Worm (Caenorhabditis elegans) whole organism, L1 larva: ENCODE results near the gene kin-24.

Experiments
- C04F5.9 ChIP-seq: sonication (generic microtip); optimal IDR thresholded peaks from 2 replicates; lab custom pipeline; 2016; ENCODE audit warnings: missing genetic modification characterization, missing compliant biosample characterization
- F16B12.6 ChIP-seq: fragments of 150-350 bp; optimal IDR thresholded peaks from 2 replicates; lab custom pipeline; 2014; ENCODE audit warnings: missing biosample characterization, missing genetic modification characterization
- aha-1 ChIP-seq: fragments of 150-350 bp; optimal IDR thresholded peaks from 2 replicates; lab custom pipeline; 2014; ENCODE audit warnings: missing biosample characterization, missing genetic modification characterization
- aly-2 ChIP-seq: fragments of 150-350 bp; optimal IDR thresholded peaks from 2 replicates; lab custom pipeline; 2014; ENCODE audit warnings: missing biosample characterization, missing genetic modification characterization
- ceh-63 ChIP-seq: fragments of 200-800 bp; sonication (Bioruptor generic); optimal IDR thresholded peaks from 2 replicates; lab custom pipeline; 2018; ENCODE audit warnings: mild to moderate bottlenecking, missing genetic modification characterization, missing compliant biosample characterization
- ceh-8 ChIP-seq: fragments of 200-800 bp; sonication (Bioruptor generic); optimal IDR thresholded peaks from 2 replicates; lab custom pipeline; 2018; ENCODE audit warnings: mild to moderate bottlenecking, missing genetic modification characterization, moderate library complexity, missing compliant biosample characterization
- ceh-88 ChIP-seq: fragments of 200-800 bp; sonication (Bioruptor generic); IDR thresholded peaks from 2 replicates; pipeline ENCODE4 v1.3.6; 2022; ENCODE audit warnings: missing genetic modification characterization, missing compliant biosample characterization
- ceh-90 ChIP-seq: sonication (generic microtip); optimal IDR thresholded peaks from 2 replicates; lab custom pipeline; 2016; ENCODE audit warnings: missing genetic modification characterization, missing compliant biosample characterization
- ces-1 ChIP-seq: fragments of 150-350 bp; optimal IDR thresholded peaks from 2 replicates; lab custom pipeline; 2014; ENCODE audit warnings: missing biosample characterization, missing genetic modification reagents, missing genetic modification characterization
- dpl-1 ChIP-seq, 3 experiments: fragments of 150-350 bp in 2 of 3; sonication (generic microtip) in 1 of 3; optimal IDR thresholded peaks; 2 replicates each; lab custom pipeline; 2014 to 2017; ENCODE audit warnings: missing biosample characterization in 3 of 3, missing genetic modification characterization in 3 of 3, missing genetic modification reagents in 3 of 3
- dsc-1 ChIP-seq: sonication (generic microtip); optimal IDR thresholded peaks from 2 replicates; lab custom pipeline; 2016; ENCODE audit warnings: mild to moderate bottlenecking, missing genetic modification characterization, missing compliant biosample characterization
- efl-3 ChIP-seq: fragments of 200-800 bp; sonication (Bioruptor generic); optimal IDR thresholded peaks from 2 replicates; lab custom pipeline; 2018; ENCODE audit warnings: mild to moderate bottlenecking, missing genetic modification characterization, missing compliant biosample characterization
- elt-2 ChIP-seq: sonication (generic microtip); optimal IDR thresholded peaks from 2 replicates; lab custom pipeline; 2016; ENCODE audit warnings: missing genetic modification characterization, mild to moderate bottlenecking, inconsistent platforms, missing compliant biosample characterization, missing genetic modification reagents
- elt-3 ChIP-seq, 6 experiments: fragments of 150-350 bp in 1 of 6; sonication (generic microtip); optimal IDR thresholded peaks; 2 replicates each; lab custom pipeline; 2017 to 2018; ENCODE audit warnings: missing biosample characterization in 6 of 6, missing genetic modification characterization in 6 of 6, inconsistent platforms in 1 of 6
- fkh-4 ChIP-seq: sonication (generic microtip); optimal IDR thresholded peaks from 2 replicates; lab custom pipeline; 2016; ENCODE audit warnings: missing compliant biosample characterization, missing genetic modification characterization, borderline replicate concordance
- fkh-8 ChIP-seq: sonication (generic microtip); optimal IDR thresholded peaks from 2 replicates; lab custom pipeline; 2016; ENCODE audit warnings: mild to moderate bottlenecking, missing genetic modification characterization, missing compliant biosample characterization
- fos-1 ChIP-seq: fragments of 150-350 bp; optimal IDR thresholded peaks from 2 replicates; lab custom pipeline; 2014; ENCODE audit warnings: missing biosample characterization, missing genetic modification characterization
- hlh-17 ChIP-seq: fragments of 200-800 bp; sonication (Bioruptor generic); optimal IDR thresholded peaks from 2 replicates; lab custom pipeline; 2018; ENCODE audit warnings: missing genetic modification characterization, mild to moderate bottlenecking, missing compliant biosample characterization, moderate library complexity, borderline replicate concordance
- irx-1 ChIP-seq: sonication (generic microtip); optimal IDR thresholded peaks from 2 replicates; lab custom pipeline; 2016; ENCODE audit warnings: missing genetic modification characterization, missing compliant biosample characterization
- lin-14 ChIP-seq: fragments of 200-800 bp; sonication (Bioruptor generic); optimal IDR thresholded peaks from 2 replicates; lab custom pipeline; 2018; ENCODE audit warnings: mild to moderate bottlenecking, missing genetic modification characterization, moderate library complexity, missing compliant biosample characterization
- lin-15B ChIP-seq: fragments of 150-350 bp; sonication (generic microtip); optimal IDR thresholded peaks from 3 replicates; lab custom pipeline; 2014; ENCODE audit warnings: missing biosample characterization, missing genetic modification characterization
- lin-39 ChIP-seq: fragments of 150-350 bp; optimal IDR thresholded peaks from 2 replicates; lab custom pipeline; 2014; ENCODE audit warnings: missing biosample characterization, missing genetic modification reagents, missing genetic modification characterization
- lir-3 ChIP-seq: sonication (generic microtip); optimal IDR thresholded peaks from 2 replicates; lab custom pipeline; 2016; ENCODE audit warnings: mild to moderate bottlenecking, missing genetic modification characterization, moderate library complexity, missing compliant biosample characterization; ENCODE audit not compliant: poor library complexity
- lsy-2 ChIP-seq, 2 experiments: fragments of 150-350 bp; optimal IDR thresholded peaks; 2 replicates each; lab custom pipeline; 2014; ENCODE audit warnings: missing biosample characterization in 2 of 2, missing genetic modification characterization in 2 of 2
- mab-9 ChIP-seq: fragments of 200-800 bp; sonication (Bioruptor generic); IDR thresholded peaks from 2 replicates; pipeline ENCODE4 v1.3.6; 2022; ENCODE audit warnings: missing genetic modification reagents, missing genetic modification characterization, missing compliant biosample characterization
- mdl-1 ChIP-seq, 2 experiments: fragments of 150-350 bp; optimal IDR thresholded peaks; 2 replicates each; lab custom pipeline; 2014 to 2017; ENCODE audit warnings: missing biosample characterization in 2 of 2, missing genetic modification characterization in 2 of 2, inconsistent platforms in 1 of 2
- mef-2 ChIP-seq: fragments of 150-350 bp; optimal IDR thresholded peaks from 2 replicates; lab custom pipeline; 2014; ENCODE audit warnings: missing biosample characterization, missing genetic modification characterization
- nhr-11 ChIP-seq: fragments of 150-350 bp; optimal IDR thresholded peaks from 2 replicates; lab custom pipeline; 2014; ENCODE audit warnings: missing biosample characterization, missing genetic modification characterization
- nhr-19 ChIP-seq: fragments of 200-800 bp; sonication (Bioruptor generic); conservative IDR thresholded peaks from 2 replicates; pipeline ENCODE4 v1.3.6; 2022; ENCODE audit warnings: missing genetic modification characterization, missing compliant biosample characterization
- nhr-237 ChIP-seq: fragments of 150-350 bp; optimal IDR thresholded peaks from 2 replicates; lab custom pipeline; 2014; ENCODE audit warnings: missing biosample characterization, missing genetic modification characterization
- nhr-47 ChIP-seq: sonication (generic microtip); optimal IDR thresholded peaks from 2 replicates; lab custom pipeline; 2016; ENCODE audit warnings: mild to moderate bottlenecking, missing genetic modification characterization, moderate library complexity, missing compliant biosample characterization
- nhr-71 ChIP-seq: sonication (generic microtip); optimal IDR thresholded peaks from 2 replicates; lab custom pipeline; 2016; ENCODE audit warnings: mild to moderate bottlenecking, missing genetic modification characterization, moderate library complexity, missing compliant biosample characterization
- nhr-77 ChIP-seq: fragments of 150-350 bp; optimal IDR thresholded peaks from 2 replicates; lab custom pipeline; 2014; ENCODE audit warnings: missing biosample characterization, missing genetic modification characterization
- nhr-84 ChIP-seq: sonication (generic microtip); optimal IDR thresholded peaks from 2 replicates; lab custom pipeline; 2017; ENCODE audit warnings: missing biosample characterization, missing genetic modification characterization
- pag-3 ChIP-seq: sonication (generic microtip); optimal IDR thresholded peaks from 2 replicates; lab custom pipeline; 2017; ENCODE audit warnings: missing genetic modification characterization, mild to moderate bottlenecking, missing compliant biosample characterization, antibody characterized with exemption, borderline replicate concordance; ENCODE audit not compliant: insufficient read depth
- pqm-1 ChIP-seq: sonication (generic microtip); optimal IDR thresholded peaks from 3 replicates; lab custom pipeline; 2017; ENCODE audit warnings: missing biosample characterization, missing genetic modification characterization
- snpc-4 ChIP-seq: fragments of 150-350 bp; optimal IDR thresholded peaks from 2 replicates; lab custom pipeline; 2014; ENCODE audit warnings: missing biosample characterization, missing genetic modification characterization
- sptf-1 ChIP-seq: fragments of 150-350 bp; optimal IDR thresholded peaks from 2 replicates; lab custom pipeline; 2014; ENCODE audit warnings: missing biosample characterization, missing genetic modification characterization
- sup-37 ChIP-seq: fragments of 200-800 bp; sonication (Bioruptor generic); optimal IDR thresholded peaks from 2 replicates; lab custom pipeline; 2018; ENCODE audit warnings: mild to moderate bottlenecking, missing genetic modification characterization, missing compliant biosample characterization
- tbx-2 ChIP-seq: sonication (generic microtip); optimal IDR thresholded peaks from 2 replicates; lab custom pipeline; 2016; ENCODE audit warnings: missing genetic modification characterization, missing compliant biosample characterization
- tlp-1 ChIP-seq: fragments of 150-350 bp; optimal IDR thresholded peaks from 2 replicates; lab custom pipeline; 2014; ENCODE audit warnings: missing biosample characterization, missing genetic modification characterization
- unc-30 ChIP-seq: sonication (generic microtip); optimal IDR thresholded peaks from 2 replicates; lab custom pipeline; 2017; ENCODE audit warnings: missing biosample characterization, missing genetic modification characterization
- unc-62 ChIP-seq: fragments of 150-350 bp; optimal IDR thresholded peaks from 2 replicates; lab custom pipeline; 2014; ENCODE audit warnings: missing biosample characterization, missing genetic modification reagents, missing genetic modification characterization
- unc-86 ChIP-seq: sonication (generic microtip); optimal IDR thresholded peaks from 2 replicates; lab custom pipeline; 2016; ENCODE audit warnings: missing genetic modification characterization, missing compliant biosample characterization
- unc-98 ChIP-seq: fragments of 200-800 bp; sonication (Bioruptor generic); IDR thresholded peaks from 2 replicates; pipeline ENCODE4 v1.3.6; 2022; ENCODE audit warnings: missing genetic modification characterization, missing compliant biosample characterization
- vab-15 ChIP-seq: sonication (generic microtip); optimal IDR thresholded peaks from 2 replicates; lab custom pipeline; 2017; ENCODE audit warnings: missing genotype, mild to moderate bottlenecking, missing genetic modification characterization, missing compliant biosample characterization
- xbp-1 ChIP-seq: sonication (generic microtip); optimal IDR thresholded peaks from 2 replicates; lab custom pipeline; 2016; ENCODE audit warnings: missing genetic modification characterization, missing compliant biosample characterization
- zag-1 ChIP-seq: fragments of 150-350 bp; optimal IDR thresholded peaks from 2 replicates; lab custom pipeline; 2014; ENCODE audit warnings: missing biosample characterization, missing genetic modification characterization

kin-24 gene

DNA sequence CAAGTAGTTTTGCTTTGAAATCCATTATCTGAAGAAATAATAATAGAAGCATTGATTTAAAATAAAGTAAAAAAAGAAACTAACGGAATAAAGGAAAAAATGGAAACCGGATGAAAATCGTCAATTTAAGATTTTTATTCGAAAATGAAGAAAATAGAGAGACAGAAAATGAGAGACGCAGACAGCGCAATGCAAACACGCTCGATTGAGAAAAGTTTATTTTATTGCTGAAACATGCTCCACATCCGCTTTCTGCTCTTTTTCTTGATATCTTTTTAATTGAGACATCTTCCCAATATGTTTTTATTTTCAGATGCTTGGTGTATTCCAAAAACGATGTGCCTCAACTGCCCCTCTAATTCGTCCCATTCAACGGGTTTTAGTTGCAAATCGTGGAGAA is 43.4 kb upstream of the kin-24 start, which contains the start of the genes prp-18 and mccc-1 (continued):
- TF ChIP-seq aha-1 (tag; lab: Kevin White, UChicago) (no peak), nhr-77 (tag; lab: Kevin White, UChicago) (no peak), ces-1 (GFP tag; lab: Kevin White, UChicago) (no peak), mdl-1 (tag; optimal IDR thresholded peaks at IDR 0.05; lab: Kevin White, UChicago) (peak in 1 of 2 experiments; percentile 16), unc-98 (GFP tag; lab: Robert Waterston, UW) (no peak), unc-86 (tag; lab: Kevin White, UChicago) (peak; percentile 4), vab-15 (tag; lab: Kevin White, UChicago) (no peak), mef-2 (tag; lab: Kevin White, UChicago) (no peak), lir-3 (no peak), nhr-19 (GFP tag; lab: Robert Waterston, UW) (peak; percentile 25; the same call in 1 of the 2 replicates), pqm-1 (tag; lab: Kevin White, UChicago) (no peak), elt-2 (tag; lab: Kevin White, UChicago) (no peak), C04F5.9 (tag; lab: Kevin White, UChicago) (no peak), ceh-8 (GFP tag; lab: Kevin White, UChicago) (no peak), F16B12.6 (tag; lab: Kevin White, UChicago) (no peak), dpl-1 (GFP tag; optimal IDR thresholded peaks at IDR 0.05; lab: Kevin White, UChicago) (peak; percentile 43 to 69 (median 60)), ceh-88 (GFP tag; lab: Robert Waterston, UW) (no peak), lsy-2 (tag; optimal IDR thresholded peaks at IDR 0.05; lab: Kevin White, UChicago) (peak in 1 of 2 experiments; percentile 57), lin-14 (GFP tag; lab: Kevin White, UChicago) (peak; percentile 74), aly-2 (tag; lab: Kevin White, UChicago) (no peak), ceh-63 (no peak), zag-1 (tag; lab: Kevin White, UChicago) (no peak), fkh-8 (no peak), fkh-4 (no peak), fos-1 (tag; lab: Kevin White, UChicago) (no peak), mab-9 (GFP tag; lab: Robert Waterston, UW) (no peak), nhr-237 (tag; lab: Kevin White, UChicago) (no peak), snpc-4 (tag; lab: Kevin White, UChicago) (no peak), nhr-84 (tag; lab: Kevin White, UChicago) (no peak), nhr-47 (tag; lab: Kevin White, UChicago) (no peak), ceh-90 (tag; lab: Kevin White, UChicago) (no peak), unc-62 (no peak), unc-30 (no peak), nhr-71 (tag; lab: Kevin White, UChicago) (no peak), nhr-11 (tag; lab: Kevin White, UChicago) (no peak), efl-3 (no peak), tbx-2 (no peak), xbp-1 (tag; lab: Kevin White, UChicago) (peak; percentile 48), dsc-1 (tag; lab: Kevin White, UChicago) (peak; percentile 48), pag-3 (tag; lab: Kevin White, UChicago) (no peak), hlh-17 (no peak), sup-37 (no peak), irx-1 (no peak), lin-39 (tag; lab: Kevin White, UChicago) (no peak), tlp-1 (tag; lab: Kevin White, UChicago) (no peak), lin-15B (tag; lab: Kevin White, UChicago) (peak; percentile 56), sptf-1 (no peak), elt-3 (tag; optimal IDR thresholded peaks at IDR 0.05; lab: Kevin White, UChicago) (no peak)
